Worm (Caenorhabditis elegans): ENCODE data around the gene C26E1.1.

DNA sequence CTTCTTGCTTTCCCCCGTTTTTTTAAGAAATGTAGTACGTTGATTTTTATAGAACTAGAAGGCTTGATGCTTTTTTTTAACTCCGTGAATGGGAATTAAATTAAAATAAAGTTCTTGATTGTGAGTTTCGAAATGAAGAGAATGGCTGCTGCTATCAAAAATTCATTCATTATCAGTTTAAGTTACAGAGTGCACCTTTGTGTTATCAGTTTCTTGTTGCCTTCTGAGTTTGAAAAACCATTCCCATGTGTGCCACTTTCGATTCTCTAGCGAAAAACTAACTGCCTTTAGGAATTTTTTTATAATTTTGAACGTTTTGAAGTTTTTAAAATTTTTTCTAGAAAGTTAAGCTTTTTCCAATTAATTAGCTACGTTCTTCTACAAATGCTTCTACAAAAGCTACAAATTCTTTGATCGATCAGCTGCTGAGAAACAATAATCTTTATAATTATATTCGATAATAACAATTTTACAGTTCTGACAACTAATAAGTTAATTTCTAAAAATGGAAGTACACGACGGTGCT lies 7.4 kb downstream of the C26E1.1 start, which contains the start of gene C26E1.2:
- TF ChIP-seq ztf-11 (tag; optimal IDR thresholded peaks at IDR 0.05) (no peak), unc-39 (tag; optimal IDR thresholded peaks at IDR 0.05) (no peak), unc-120 (tag; optimal IDR thresholded peaks at IDR 0.05; ENCODE audit: poor library complexity, severe bottlenecking) (no peak), lsy-2 (tag; optimal IDR thresholded peaks at IDR 0.05) (no peak), elt-3 (tag; optimal IDR thresholded peaks at IDR 0.05) (no peak), lin-13 (tag; optimal IDR thresholded peaks at IDR 0.05) (no peak)

Data from whole organism, mixed stage, embryonic.